Worm (Caenorhabditis elegans): ENCODE results near the gene nrps-1.

nrps-1 gene

ce11 chrIII:11510826-11511225 is 23.6 kb upstream of the nrps-1 start:
- no peak for TF ChIP-seq sdz-12 (GFP tag; optimal IDR thresholded peaks at IDR 0.05)
- 0 out of 2 replicates have a peak, but pooled peaks have one; percentile 18 for TF ChIP-seq egl-43 (GFP tag; IDR thresholded peaks at IDR 0.05)
- TF ChIP-seq set-16 (GFP tag; IDR thresholded peaks at IDR 0.05): peak; percentile 91
- TF ChIP-seq spr-3 (GFP tag; optimal IDR thresholded peaks at IDR 0.05): no peak

- no peak for TF ChIP-seq lin-15B (tag; optimal IDR thresholded peaks at IDR 0.05)
- no peak for TF ChIP-seq zfp-3 (GFP tag; conservative IDR thresholded peaks at IDR 0.05)
- TF ChIP-seq F37D6.2 (tag; optimal IDR thresholded peaks at IDR 0.05): no peak
- no peak for TF ChIP-seq ceh-82 (tag; optimal IDR thresholded peaks at IDR 0.05)
- no peak for TF ChIP-seq nhr-6 (tag; optimal IDR thresholded peaks at IDR 0.05)
- no peak for TF ChIP-seq saeg-2 (GFP tag; IDR thresholded peaks at IDR 0.05)
- TF ChIP-seq zfp-2 (tag; optimal IDR thresholded peaks at IDR 0.05): no peak
- no peak for TF ChIP-seq ceh-28 (tag; optimal IDR thresholded peaks at IDR 0.05)
- TF ChIP-seq hlh-30 (tag; optimal IDR thresholded peaks at IDR 0.05; ENCODE audit: insufficient read depth): no peak
- TF ChIP-seq lin-29 (GFP tag; IDR thresholded peaks at IDR 0.05): no peak
Observed at ce11 chrIII:11523504-11524025, 10.9 kb upstream of the nrps-1 start, which contains the start of the genes Y66D12A.16 and such-1. TSS of gene Y66D12A.16 (plus strand) at chrIII:11523554. TSS of gene such-1 (minus strand) at chrIII:11523759.

ce11 chrIII:11524073-11524472 is 10.4 kb upstream of the nrps-1 start:
- TF ChIP-seq ZK337.2 (GFP tag; IDR thresholded peaks at IDR 0.05) (no peak), T26A8.4 (GFP tag; IDR thresholded peaks at IDR 0.05) (no peak), Y48G9A.11 (GFP tag; IDR thresholded peaks at IDR 0.05) (peak; percentile 41; the same call in 1 of the 2 replicates), R02D3.7 (tag; optimal IDR thresholded peaks at IDR 0.05) (no peak), unc-130 (GFP tag; optimal IDR thresholded peaks at IDR 0.05) (peak; percentile 23), rbr-2 (tag; optimal IDR thresholded peaks at IDR 0.05) (no peak), F44E2.7 (GFP tag; IDR thresholded peaks at IDR 0.05) (no peak), F49E8.2 (tag; optimal IDR thresholded peaks at IDR 0.05; ENCODE audit: borderline replicate concordance) (peak; percentile 70), lin-38 (GFP tag; IDR thresholded peaks at IDR 0.05) (peak; percentile 61)

- TF ChIP-seq lin-38 (GFP tag; IDR thresholded peaks at IDR 0.05) (peak; percentile 35; the same call in 1 of the 2 replicates), lin-13 (GFP tag; optimal IDR thresholded peaks at IDR 0.05) (no peak), lsy-2 (tag; optimal IDR thresholded peaks at IDR 0.05) (peak in 1 of 2 experiments; percentile 22), mes-2 (tag; optimal IDR thresholded peaks at IDR 0.05; ENCODE audit: poor library complexity, severe bottlenecking) (peak; percentile 41), dpl-1 (GFP tag; optimal IDR thresholded peaks at IDR 0.05) (peak; percentile 36), mxl-2 (GFP tag; conservative IDR thresholded peaks at IDR 0.05) (no peak), nhr-11 (tag; optimal IDR thresholded peaks at IDR 0.05) (no peak)
Observed at ce11 chrIII:11526396-11526795, 8.1 kb upstream of the nrps-1 start, which contains the start of gene xpb-1. TSS of gene xpb-1 (plus strand) at chrIII:11526657.

- TF ChIP-seq Y105C5A.15 (GFP tag; IDR thresholded peaks at IDR 0.05) (no peak), madf-9 (GFP tag; conservative IDR thresholded peaks at IDR 0.05) (0 out of 2 replicates have a peak, but pooled peaks have one; percentile 5), ceh-28 (tag; optimal IDR thresholded peaks at IDR 0.05) (peak; percentile 73), lin-13 (GFP tag; optimal IDR thresholded peaks at IDR 0.05) (no peak)
Observed at ce11 chrIII:11535453-11535852, 979 bp downstream of the nrps-1 start.

- TF ChIP-seq nhr-237 (tag; optimal IDR thresholded peaks at IDR 0.05): no peak
- peak; percentile 84 for TF ChIP-seq set-16 (GFP tag; IDR thresholded peaks at IDR 0.05)
Observed at ce11 chrIII:11544947-11545346, 10.5 kb downstream of the nrps-1 start.
